Fruit fly (Drosophila melanogaster): ENCODE results near the gene CG7058.

Gene CG7058

dm6 chrX:18857916-18858315 is 51.4 kb downstream of the CG7058 start, which contains the start of gene Usp39:
TSS of gene Usp39 (plus strand) at chrX:18858203.
- TF ChIP-seq Eip75B (GFP tag; optimal IDR thresholded peaks at IDR 0.05) (no peak), CG31627 (GFP tag; optimal IDR thresholded peaks at IDR 0.05) (peak; percentile 31), achi (GFP tag; optimal IDR thresholded peaks at IDR 0.05) (peak; percentile 83), lz (GFP tag; optimal IDR thresholded peaks at IDR 0.05) (peak; percentile 10), cyc (GFP tag; optimal IDR thresholded peaks at IDR 0.05) (peak; percentile 5), svp (GFP tag) (no peak), esn (GFP tag; optimal IDR thresholded peaks at IDR 0.05) (peak; percentile 33), CG11902 (GFP tag; optimal IDR thresholded peaks at IDR 0.05) (no peak), dac (GFP tag; optimal IDR thresholded peaks at IDR 0.05) (no peak)

- TF ChIP-seq Met (GFP tag; optimal IDR thresholded peaks at IDR 0.05) (no peak), CG34406 (GFP tag; optimal IDR thresholded peaks at IDR 0.05) (no peak), CG3919 (GFP tag; optimal IDR thresholded peaks at IDR 0.05) (no peak), cyc (GFP tag; optimal IDR thresholded peaks at IDR 0.05) (no peak), fkh (GFP tag; optimal IDR thresholded peaks at IDR 0.05) (no peak), CG8632 (GFP tag; optimal IDR thresholded peaks at IDR 0.05) (no peak)
Observed at dm6 chrX:18860074-18860473, 53.6 kb downstream of the CG7058 start, which contains the start of gene CG32544. TSS of gene CG32544 (plus strand) at chrX:18860284.
